Worm (Caenorhabditis elegans): ENCODE data around the gene Y13C8A.1.
A peak's percentile ranks its signal among the peaks of the same experiment; 100 is the strongest.

The Y13C8A.1 gene

DNA sequence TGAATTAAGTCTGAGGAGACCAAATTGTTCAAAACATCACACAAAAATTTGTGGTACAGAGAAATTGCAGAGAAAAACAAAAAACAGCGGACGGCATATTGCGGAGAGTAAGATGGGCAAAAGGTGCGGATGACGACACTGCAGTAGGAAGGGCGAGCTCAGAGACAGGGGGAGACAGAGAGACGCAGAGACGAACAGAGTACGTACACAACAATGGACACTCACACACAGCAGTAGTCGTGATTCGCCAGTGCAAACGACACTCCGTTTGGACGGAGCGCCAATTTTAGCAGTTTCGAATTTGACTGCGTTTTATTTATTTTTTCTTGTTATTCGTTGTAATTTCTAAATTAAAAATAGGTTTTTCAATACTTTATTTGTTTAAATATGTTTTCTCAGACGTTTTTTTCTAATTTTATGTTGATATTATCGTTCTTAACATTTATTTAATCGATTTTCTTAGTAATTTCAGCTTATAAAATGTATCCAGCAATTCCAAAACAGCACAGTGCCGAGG, 11.0 kb upstream of the Y13C8A.1 start, which contains the start of gene T20F7.1:
Gene T20F7.1, plus strand, starts transcription at position 467 of the 517 bp plus-strand sequence.
- TF ChIP-seq skn-1 (tag; optimal IDR thresholded peaks at IDR 0.05) (no peak), nhr-12 (tag; optimal IDR thresholded peaks at IDR 0.05) (no peak), lin-39 (tag; optimal IDR thresholded peaks at IDR 0.05) (no peak), nhr-10 (tag; optimal IDR thresholded peaks at IDR 0.05) (no peak), nhr-237 (tag; optimal IDR thresholded peaks at IDR 0.05) (no peak), nhr-25 (tag; optimal IDR thresholded peaks at IDR 0.05) (no peak), egl-27 (tag; optimal IDR thresholded peaks at IDR 0.05) (peak; percentile 3), sma-9 (GFP tag; optimal IDR thresholded peaks at IDR 0.05) (peak; percentile 81), sma-9 (tag; optimal IDR thresholded peaks at IDR 0.05) (no peak), aly-2 (tag; optimal IDR thresholded peaks at IDR 0.05) (no peak), lin-11 (tag; optimal IDR thresholded peaks at IDR 0.05) (peak; percentile 51), sma-3 (GFP tag; optimal IDR thresholded peaks at IDR 0.05) (peak; percentile 56), zag-1 (tag; optimal IDR thresholded peaks at IDR 0.05) (no peak), dmd-4 (tag; optimal IDR thresholded peaks at IDR 0.05) (no peak), mbf-1 (tag; optimal IDR thresholded peaks at IDR 0.05) (no peak), ama-1 (optimal IDR thresholded peaks at IDR 0.05) (no peak), elt-3 (tag; optimal IDR thresholded peaks at IDR 0.05) (no peak), sem-4 (tag; optimal IDR thresholded peaks at IDR 0.05) (no peak), peb-1 (tag; optimal IDR thresholded peaks at IDR 0.05) (no peak), crh-2 (tag; optimal IDR thresholded peaks at IDR 0.05) (peak; percentile 54), ztf-4 (tag; optimal IDR thresholded peaks at IDR 0.05) (peak; percentile 9), unc-55 (GFP tag; optimal IDR thresholded peaks at IDR 0.05) (peak; percentile 69), unc-39 (tag; optimal IDR thresholded peaks at IDR 0.05) (no peak), Y55F3AM.14 (GFP tag; optimal IDR thresholded peaks at IDR 0.05) (no peak), nhr-21 (tag; optimal IDR thresholded peaks at IDR 0.05) (peak; percentile 55), elt-1 (tag; optimal IDR thresholded peaks at IDR 0.05) (no peak), nhr-129 (tag; optimal IDR thresholded peaks at IDR 0.05) (peak; percentile 90), alr-1 (tag; optimal IDR thresholded peaks at IDR 0.05) (no peak), ZK546.5 (tag; optimal IDR thresholded peaks at IDR 0.05) (no peak), fos-1 (tag; optimal IDR thresholded peaks at IDR 0.05) (peak; percentile 74), nhr-11 (tag; optimal IDR thresholded peaks at IDR 0.05) (no peak), lin-13 (GFP tag; optimal IDR thresholded peaks at IDR 0.05) (no peak), unc-62 (GFP tag; optimal IDR thresholded peaks at IDR 0.05) (no peak), R02D3.7 (tag; optimal IDR thresholded peaks at IDR 0.05) (no peak), snpc-4 (tag; optimal IDR thresholded peaks at IDR 0.05) (peak; percentile 64), gmeb-1 (tag; optimal IDR thresholded peaks at IDR 0.05) (peak; percentile 63), nhr-23 (tag; optimal IDR thresholded peaks at IDR 0.05) (no peak), blmp-1 (tag; optimal IDR thresholded peaks at IDR 0.05; ENCODE audit: insufficient read depth) (peak; percentile 12), mab-5 (tag; optimal IDR thresholded peaks at IDR 0.05) (no peak), ztf-1 (GFP tag; conservative IDR thresholded peaks at IDR 0.05) (no peak), ztf-11 (tag; optimal IDR thresholded peaks at IDR 0.05) (no peak), ceh-82 (tag; optimal IDR thresholded peaks at IDR 0.05) (no peak), ceh-16 (tag; optimal IDR thresholded peaks at IDR 0.05) (no peak), nhr-6 (tag; optimal IDR thresholded peaks at IDR 0.05) (peak; percentile 4), mdl-1 (tag; optimal IDR thresholded peaks at IDR 0.05) (peak in 1 of 2 experiments; percentile 7), F13H6.1 (tag; optimal IDR thresholded peaks at IDR 0.05) (peak; percentile 83), C34F6.9 (tag; optimal IDR thresholded peaks at IDR 0.05) (peak; percentile 72), nhr-77 (tag; optimal IDR thresholded peaks at IDR 0.05) (no peak), lsy-2 (tag; optimal IDR thresholded peaks at IDR 0.05) (peak; percentile 17 to 78)

Measured in whole organism, L2 larva.